Worm (Caenorhabditis elegans): ENCODE data around the gene lips-9.

lips-9 gene

DNA sequence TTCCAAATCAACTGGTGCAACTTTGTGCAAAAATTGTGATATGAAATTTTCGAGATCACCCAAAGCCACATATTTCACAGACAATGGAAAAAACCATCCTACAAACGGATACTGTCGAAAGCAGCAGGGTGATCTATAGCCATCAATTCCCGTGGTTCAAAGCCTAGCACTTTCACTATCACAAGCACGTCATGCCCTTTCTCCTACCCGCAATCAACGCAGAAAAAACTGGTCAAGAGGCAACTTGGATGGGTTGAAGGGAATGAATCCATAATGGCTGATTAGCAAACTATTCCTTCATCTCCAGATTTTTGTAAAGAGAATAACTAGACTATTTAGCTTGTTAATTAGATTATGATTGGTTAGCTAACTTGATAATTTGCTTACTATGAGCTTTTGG is 26.6 kb upstream of the lips-9 start:
- TF ChIP-seq Y53G8AR.9 (GFP tag; conservative IDR thresholded peaks at IDR 0.05) (no peak), ekl-4 (GFP tag; IDR thresholded peaks at IDR 0.05) (no peak), F57C9.4 (tag; optimal IDR thresholded peaks at IDR 0.05) (no peak), T26A5.8 (tag; optimal IDR thresholded peaks at IDR 0.05) (no peak), rec-8 (tag; optimal IDR thresholded peaks at IDR 0.05) (no peak), ceh-100 (GFP tag; IDR thresholded peaks at IDR 0.05) (no peak), unc-130 (GFP tag; optimal IDR thresholded peaks at IDR 0.05) (no peak), ztf-6 (GFP tag; IDR thresholded peaks at IDR 0.05) (no peak), hsf-1 (GFP tag; IDR thresholded peaks at IDR 0.05) (no peak), zfh-2 (GFP tag; conservative IDR thresholded peaks at IDR 0.05) (no peak), mxl-1 (tag; optimal IDR thresholded peaks at IDR 0.05) (no peak), mcd-1 (GFP tag; IDR thresholded peaks at IDR 0.05) (no peak), madf-10 (tag; optimal IDR thresholded peaks at IDR 0.05) (no peak), rcor-1 (GFP tag; IDR thresholded peaks at IDR 0.05) (no peak), Y53F4B.3 (GFP tag; IDR thresholded peaks at IDR 0.05) (no peak)

DNA sequence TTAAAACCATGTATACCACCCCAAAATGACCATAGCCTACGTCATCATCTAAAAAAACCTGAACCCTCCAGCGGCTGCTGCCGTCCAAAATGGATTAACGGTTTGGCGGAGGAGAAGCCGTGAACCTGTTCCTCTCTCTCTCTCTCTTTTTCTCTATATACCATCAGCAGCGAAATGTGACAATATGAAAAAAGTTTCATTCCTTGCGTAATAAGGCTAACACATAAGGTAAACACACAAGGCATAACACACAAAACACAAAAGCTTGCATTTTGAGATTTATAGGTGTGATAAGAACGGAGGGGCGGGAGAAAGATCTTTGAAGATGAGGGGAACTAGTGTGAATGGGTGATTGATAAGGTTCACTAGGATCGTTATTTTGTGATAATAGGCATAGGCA is 26.1 kb upstream of the lips-9 start:
- TF ChIP-seq him-1 (tag; optimal IDR thresholded peaks at IDR 0.05) (no peak), let-526 (GFP tag; IDR thresholded peaks at IDR 0.05) (no peak), ama-1 (optimal IDR thresholded peaks at IDR 0.05) (no peak), ama-1 (GFP tag; optimal IDR thresholded peaks at IDR 0.05) (no peak), tlf-1 (GFP tag; optimal IDR thresholded peaks at IDR 0.05) (no peak), tbp1 (GFP tag; optimal IDR thresholded peaks at IDR 0.05) (no peak), ceh-58 (GFP tag; IDR thresholded peaks at IDR 0.05) (no peak), ets-4 (GFP tag; optimal IDR thresholded peaks at IDR 0.05) (no peak), ccch-3 (GFP tag; optimal IDR thresholded peaks at IDR 0.05) (no peak), tbx-9 (tag; optimal IDR thresholded peaks at IDR 0.05; ENCODE audit: borderline replicate concordance) (no peak), nhr-27 (tag; optimal IDR thresholded peaks at IDR 0.05) (no peak), C06A6.2 (GFP tag; conservative IDR thresholded peaks at IDR 0.05) (no peak), Y95B8A.8 (GFP tag; IDR thresholded peaks at IDR 0.05) (no peak)

DNA sequence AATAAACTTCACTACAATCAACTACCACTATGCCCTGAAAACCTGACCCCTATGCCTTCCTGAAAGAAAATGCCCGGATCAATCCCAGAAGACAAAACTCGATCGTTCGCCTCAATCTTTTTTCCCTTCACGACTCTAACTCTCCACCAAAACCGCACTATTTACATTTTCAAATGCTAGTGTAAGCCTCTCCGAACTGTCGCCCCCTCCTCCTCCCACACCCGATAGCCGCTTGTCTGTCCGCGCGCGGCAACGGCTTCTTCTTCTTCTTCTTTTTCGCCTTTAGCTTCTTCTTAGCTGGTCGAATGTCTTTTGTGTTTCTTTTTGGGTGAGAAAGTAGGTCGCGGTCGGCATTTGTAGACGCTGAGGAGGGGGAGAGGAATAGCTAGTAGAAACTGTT is 25.0 kb upstream of the lips-9 start:
- TF ChIP-seq die-1 (tag; optimal IDR thresholded peaks at IDR 0.05) (no peak), lin-35 (GFP tag; optimal IDR thresholded peaks at IDR 0.05) (no peak), B0261.1 (tag; optimal IDR thresholded peaks at IDR 0.05) (no peak), cebp-2 (GFP tag; IDR thresholded peaks at IDR 0.05) (no peak), mel-28 (tag; optimal IDR thresholded peaks at IDR 0.05; ENCODE audit: borderline replicate concordance) (no peak), C06A6.2 (GFP tag; conservative IDR thresholded peaks at IDR 0.05) (no peak), ekl-4 (GFP tag; IDR thresholded peaks at IDR 0.05) (no peak), snpc-1.3 (tag; optimal IDR thresholded peaks at IDR 0.05; ENCODE audit: insufficient read depth) (no peak), nfyb-1 (GFP tag; IDR thresholded peaks at IDR 0.05) (no peak), sdz-38 (tag; optimal IDR thresholded peaks at IDR 0.05) (no peak), nhr-120 (GFP tag; IDR thresholded peaks at IDR 0.05) (no peak), F52B5.7 (tag; optimal IDR thresholded peaks at IDR 0.05) (no peak), hsf-1 (GFP tag; IDR thresholded peaks at IDR 0.05) (no peak), madf-10 (tag; optimal IDR thresholded peaks at IDR 0.05) (no peak), unc-62 (GFP tag; optimal IDR thresholded peaks at IDR 0.05) (no peak), fkh-3 (tag; optimal IDR thresholded peaks at IDR 0.05) (no peak), rpc-1 (optimal IDR thresholded peaks at IDR 0.05) (no peak), rpc-1 (tag; optimal IDR thresholded peaks at IDR 0.05) (no peak), madf-3 (GFP tag; IDR thresholded peaks at IDR 0.05) (no peak)
